Fruit fly (Drosophila melanogaster) whole organism, wandering third instar larva: ENCODE results near the gene CG31673.

ENCODE experiments used
- HLH106 ChIP-seq: fragments of 200-800 bp; optimal IDR thresholded peaks from 3 replicates; lab custom pipeline; 2019; ENCODE audit warnings: missing biosample characterization, mild to moderate bottlenecking, missing genetic modification characterization, moderate library complexity
- ey ChIP-seq: fragments of 200-800 bp; sonication (Bioruptor generic); optimal IDR thresholded peaks from 2 replicates; lab custom pipeline; 2016; ENCODE audit warnings: missing biosample characterization, missing genetic modification characterization

dm6 chr2L:20826226-20826625 is 3.2 kb upstream of the CG31673 start:
- TF ChIP-seq HLH106 (no peak), ey (no peak)
